Worm (Caenorhabditis elegans): ENCODE data around the gene C50C3.19.

C50C3.19 gene

ce11 chrIII:8217919-8218318 lies 27.3 kb downstream of the C50C3.19 start, which contains the start of gene C30A5.16:
TSS of gene C30A5.16 (plus strand) at chrIII:8218219.
- no peak for TF ChIP-seq snpc-4 (tag; optimal IDR thresholded peaks at IDR 0.05)
- no peak for TF ChIP-seq ceh-82 (tag; optimal IDR thresholded peaks at IDR 0.05)
- no peak for TF ChIP-seq dmd-8 (GFP tag; IDR thresholded peaks at IDR 0.05)
- no peak for TF ChIP-seq fkh-10 (GFP tag; optimal IDR thresholded peaks at IDR 0.05)
- no peak for TF ChIP-seq ceh-32 (tag; optimal IDR thresholded peaks at IDR 0.05; ENCODE audit: poor library complexity)
- no peak for TF ChIP-seq egl-43 (GFP tag; IDR thresholded peaks at IDR 0.05)
- TF ChIP-seq aha-1 (tag) = no peak
- no peak for TF ChIP-seq ceh-44 (GFP tag; IDR thresholded peaks at IDR 0.05)
- TF ChIP-seq ZK337.2 (GFP tag; IDR thresholded peaks at IDR 0.05) = no peak
- no peak for TF ChIP-seq daf-12 (tag; optimal IDR thresholded peaks at IDR 0.05)
- TF ChIP-seq nhr-11 (tag; optimal IDR thresholded peaks at IDR 0.05) = no peak
- no peak for TF ChIP-seq saeg-2 (GFP tag; IDR thresholded peaks at IDR 0.05)
- no peak for TF ChIP-seq nhr-102 (tag; optimal IDR thresholded peaks at IDR 0.05)
- TF ChIP-seq mdt-29 (GFP tag; IDR thresholded peaks at IDR 0.05) = no peak
- no peak for TF ChIP-seq mdl-1 (tag; optimal IDR thresholded peaks at IDR 0.05)

ce11 chrIII:8220081-8220480 lies 29.5 kb downstream of the C50C3.19 start:
- TF ChIP-seq snpc-4 (tag; optimal IDR thresholded peaks at IDR 0.05) (no peak), unc-62 (GFP tag; optimal IDR thresholded peaks at IDR 0.05 in 1 of 2) (no peak), unc-62 (tag; optimal IDR thresholded peaks at IDR 0.05) (no peak), T20F7.1 (GFP tag; optimal IDR thresholded peaks at IDR 0.05) (no peak), pha-4 (GFP tag; IDR thresholded peaks at IDR 0.05) (no peak), pha-4 (tag; optimal IDR thresholded peaks at IDR 0.05) (no peak), spr-1 (tag; optimal IDR thresholded peaks at IDR 0.05) (no peak), cey-2 (tag; optimal IDR thresholded peaks at IDR 0.05; ENCODE audit: borderline replicate concordance, insufficient read depth) (no peak), ztf-7 (tag; optimal IDR thresholded peaks at IDR 0.05) (no peak), nhr-41 (GFP tag; IDR thresholded peaks at IDR 0.05) (no peak), dmd-6 (GFP tag; IDR thresholded peaks at IDR 0.05) (no peak), attf-4 (tag; optimal IDR thresholded peaks at IDR 0.05) (no peak), dmd-9 (GFP tag; IDR thresholded peaks at IDR 0.05) (no peak), nhr-77 (tag; optimal IDR thresholded peaks at IDR 0.05) (no peak), php-3 (GFP tag; IDR thresholded peaks at IDR 0.05) (no peak), daf-8 (GFP tag; IDR thresholded peaks at IDR 0.05) (no peak), arid-1 (GFP tag; conservative IDR thresholded peaks at IDR 0.05) (no peak), aha-1 (tag) (no peak), lim-7 (GFP tag; IDR thresholded peaks at IDR 0.05) (no peak)

DNA sequence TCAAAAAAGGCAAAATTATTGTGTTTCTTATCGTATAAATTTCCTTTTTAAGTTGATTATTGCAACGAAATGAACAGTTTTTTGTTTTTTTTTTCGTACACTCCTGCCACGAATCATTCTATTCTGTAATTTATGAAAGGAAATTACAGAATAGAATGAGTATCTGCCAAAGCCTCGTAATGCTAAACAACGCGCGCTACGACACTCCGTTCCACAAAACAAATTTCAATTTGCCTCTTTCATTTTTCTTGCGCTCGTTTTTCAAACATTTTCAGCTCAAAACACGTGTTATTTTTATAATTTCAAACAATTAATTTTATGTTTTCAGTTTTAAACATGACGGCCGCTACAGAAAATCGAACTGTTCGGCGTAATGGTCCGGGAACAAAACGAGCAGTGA lies 34.2 kb downstream of the C50C3.19 start, which contains the start of gene mob-4:
Gene mob-4, plus strand, starts transcription at position 329 of the 400 bp plus-strand sequence.
- TF ChIP-seq zfp-2 (tag; optimal IDR thresholded peaks at IDR 0.05) = no peak
- peak; percentile 92 for TF ChIP-seq T20F7.1 (GFP tag; optimal IDR thresholded peaks at IDR 0.05)
- peak; percentile 4 for TF ChIP-seq dpl-1 (GFP tag; optimal IDR thresholded peaks at IDR 0.05)
- TF ChIP-seq lsy-2 (tag; optimal IDR thresholded peaks at IDR 0.05) = peak in 1 of 2 experiments; percentile 9

DNA sequence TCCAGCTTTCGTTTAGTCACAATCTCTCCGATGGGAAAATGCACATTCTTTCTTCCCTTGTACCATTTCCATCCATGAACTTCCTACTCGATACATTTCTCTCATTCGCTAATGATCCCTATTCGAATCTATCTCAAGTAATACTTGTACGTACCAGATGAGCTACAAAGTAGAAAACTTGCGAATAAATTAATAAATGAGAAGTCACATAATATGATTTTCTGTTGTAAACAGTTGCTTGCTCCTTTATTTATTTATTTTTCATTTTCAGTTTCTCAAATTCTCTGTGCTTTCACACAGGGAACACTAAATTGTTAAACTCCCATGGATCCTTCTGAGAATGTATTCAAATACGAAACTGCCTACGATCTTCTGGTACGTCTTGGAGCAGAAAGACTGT lies 35.6 kb downstream of the C50C3.19 start, which contains the start of gene rfs-1:
Gene rfs-1, plus strand, starts transcription at position 301 of the 400 bp plus-strand sequence.
- TF ChIP-seq ZK337.2 (GFP tag; IDR thresholded peaks at IDR 0.05) (no peak), zfp-3 (GFP tag; conservative IDR thresholded peaks at IDR 0.05) (no peak), aha-1 (tag) (no peak), madf-5 (GFP tag; IDR thresholded peaks at IDR 0.05) (no peak), lir-3 (tag; optimal IDR thresholded peaks at IDR 0.05) (no peak)

Data from whole organism, L4 larva.